Fruit fly (Drosophila melanogaster): ENCODE results near the gene Utx.

DNA sequence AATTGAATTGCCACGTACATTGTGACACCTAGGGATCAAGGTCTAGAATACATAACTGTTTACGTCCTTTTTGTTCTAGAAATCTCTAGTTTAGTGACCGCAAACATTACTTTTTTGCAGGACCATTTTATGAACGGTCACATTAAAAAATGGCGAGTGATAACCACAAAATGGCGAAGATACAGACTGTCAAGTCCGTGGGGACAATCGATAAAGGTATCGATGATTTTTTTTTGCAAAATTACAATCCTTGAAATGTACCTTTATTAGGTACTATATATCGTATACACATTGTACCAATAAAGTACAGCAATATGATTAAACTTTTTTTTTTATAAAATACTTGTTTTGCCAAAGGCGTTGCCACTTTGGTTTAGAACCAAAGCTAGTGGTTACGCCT lies 48.2 kb downstream of the Utx start:
- TF ChIP-seq psq (optimal IDR thresholded peaks at IDR 0.05) (no peak), ttk (optimal IDR thresholded peaks at IDR 0.05) (no peak)

Measured in Kc167 (cell line).